Fruit fly (Drosophila melanogaster): ENCODE data around the gene FER.

DNA sequence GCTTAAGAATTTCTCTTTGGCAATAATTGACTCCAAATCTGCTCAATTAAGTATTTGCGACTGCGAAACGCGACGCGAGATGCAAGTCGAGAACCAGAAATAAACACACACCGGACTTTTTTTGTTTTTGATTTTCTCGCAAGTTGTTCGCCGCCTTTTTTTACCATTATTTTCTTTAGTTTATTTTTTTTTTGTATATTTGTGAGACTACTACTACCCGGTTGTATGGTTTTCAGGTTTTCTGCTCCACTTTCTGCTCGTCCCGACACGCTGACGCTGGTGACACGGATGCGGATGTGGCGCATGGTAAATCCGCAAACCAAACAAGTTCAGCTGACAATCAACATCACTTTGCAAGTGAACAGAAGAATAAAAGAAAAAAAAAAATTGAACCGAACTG is 13.4 kb downstream of the FER start:
- TF ChIP-seq Sin3A (optimal IDR thresholded peaks at IDR 0.05) (no peak), h (optimal IDR thresholded peaks at IDR 0.05) (no peak), Myc (optimal IDR thresholded peaks at IDR 0.05) (no peak), psq (optimal IDR thresholded peaks at IDR 0.05) (no peak), ttk (optimal IDR thresholded peaks at IDR 0.05) (no peak)

All from Kc167 (cell line).